Worm (Caenorhabditis elegans) whole organism, L4 larva: Measurements from ENCODE around the gene arp-11.

Experiments
- R02D3.7 ChIP-seq: fragments of 150-350 bp; sonication (generic microtip); optimal IDR thresholded peaks from 3 replicates; lab custom pipeline; 2014; ENCODE audit warnings: missing biosample characterization, missing genetic modification characterization
- egl-27 ChIP-seq: sonication (generic microtip); optimal IDR thresholded peaks from 3 replicates; lab custom pipeline; 2017; ENCODE audit warnings: missing biosample characterization, missing genetic modification reagents, missing genetic modification characterization
- fos-1 ChIP-seq: fragments of 150-350 bp; optimal IDR thresholded peaks from 2 replicates; lab custom pipeline; 2014; ENCODE audit warnings: missing biosample characterization, missing genetic modification characterization
- jun-1 ChIP-seq: fragments of 150-350 bp; optimal IDR thresholded peaks from 2 replicates; lab custom pipeline; 2014; ENCODE audit warnings: missing biosample characterization, missing genetic modification reagents, missing genetic modification characterization
- nhr-237 ChIP-seq: sonication (generic microtip); optimal IDR thresholded peaks from 2 replicates; lab custom pipeline; 2017; ENCODE audit warnings: missing biosample characterization, missing genetic modification characterization
- pha-4 ChIP-seq, 2 experiments: fragments of 150-350 bp in 1 of 2; fragments of 200-800 bp in 1 of 2; sonication (Bioruptor generic) in 1 of 2; IDR thresholded peaks in 1 of 2; optimal IDR thresholded peaks in 1 of 2; 2 replicates each; pipeline versions ENCODE4 v1.3.6 to Lab custom; 2014 to 2022; ENCODE audit warnings: missing genetic modification characterization in 2 of 2, missing genetic modification reagents in 2 of 2, missing biosample characterization in 1 of 2, missing compliant biosample characterization in 1 of 2
- pqm-1 ChIP-seq: sonication (generic microtip); optimal IDR thresholded peaks from 2 replicates; lab custom pipeline; 2017; ENCODE audit warnings: missing biosample characterization, missing genetic modification characterization
- vab-7 ChIP-seq: fragments of 200-800 bp; sonication (Bioruptor generic); IDR thresholded peaks from 2 replicates; pipeline ENCODE4 v1.3.6; 2022; ENCODE audit warnings: missing genetic modification reagents, missing genetic modification characterization, missing compliant biosample characterization
- zip-11 ChIP-seq: fragments of 200-800 bp; sonication (Bioruptor generic); IDR thresholded peaks from 2 replicates; pipeline ENCODE4 v1.3.6; 2022; ENCODE audit warnings: missing genetic modification characterization, missing compliant biosample characterization

DNA sequence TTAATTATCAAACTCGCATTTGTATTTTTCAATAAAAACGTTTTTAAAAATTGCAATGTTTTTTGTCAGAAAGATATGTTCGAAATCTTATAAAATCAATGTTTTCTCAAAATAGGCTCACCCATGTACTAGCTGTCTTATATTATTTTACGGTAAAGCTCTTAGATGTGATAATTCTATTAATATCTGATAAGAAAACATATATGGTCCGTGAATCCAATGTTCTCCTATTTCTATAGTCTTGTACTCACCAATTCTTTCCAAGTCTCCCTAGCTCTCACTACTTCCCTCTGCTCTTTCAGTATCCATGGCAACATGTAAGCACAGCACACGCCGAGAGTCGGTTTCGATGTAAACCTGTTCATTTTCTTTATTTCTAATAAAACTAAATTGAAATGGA lies 31.7 kb upstream of the arp-11 start, which contains the start of gene bbs-2:
- TF ChIP-seq zip-11 (GFP tag; lab: Robert Waterston, UW), result no peak
- TF ChIP-seq nhr-237, result no peak
- no peak for TF ChIP-seq egl-27 (tag; lab: Kevin White, UChicago)
- no peak for TF ChIP-seq fos-1 (tag; lab: Kevin White, UChicago)
- TF ChIP-seq R02D3.7 (tag; lab: Kevin White, UChicago), result no peak
- TF ChIP-seq pha-4 (GFP tag; IDR thresholded peaks at IDR 0.05; lab: Robert Waterston, UW), result no peak
- TF ChIP-seq pha-4 (tag; optimal IDR thresholded peaks at IDR 0.05; lab: Kevin White, UChicago), result no peak
- no peak for TF ChIP-seq vab-7
- no peak for TF ChIP-seq pqm-1 (tag; lab: Kevin White, UChicago)
- no peak for TF ChIP-seq jun-1 (tag; lab: Kevin White, UChicago)
